Worm (Caenorhabditis elegans): ENCODE measurements around the gene ubq-1.

DNA sequence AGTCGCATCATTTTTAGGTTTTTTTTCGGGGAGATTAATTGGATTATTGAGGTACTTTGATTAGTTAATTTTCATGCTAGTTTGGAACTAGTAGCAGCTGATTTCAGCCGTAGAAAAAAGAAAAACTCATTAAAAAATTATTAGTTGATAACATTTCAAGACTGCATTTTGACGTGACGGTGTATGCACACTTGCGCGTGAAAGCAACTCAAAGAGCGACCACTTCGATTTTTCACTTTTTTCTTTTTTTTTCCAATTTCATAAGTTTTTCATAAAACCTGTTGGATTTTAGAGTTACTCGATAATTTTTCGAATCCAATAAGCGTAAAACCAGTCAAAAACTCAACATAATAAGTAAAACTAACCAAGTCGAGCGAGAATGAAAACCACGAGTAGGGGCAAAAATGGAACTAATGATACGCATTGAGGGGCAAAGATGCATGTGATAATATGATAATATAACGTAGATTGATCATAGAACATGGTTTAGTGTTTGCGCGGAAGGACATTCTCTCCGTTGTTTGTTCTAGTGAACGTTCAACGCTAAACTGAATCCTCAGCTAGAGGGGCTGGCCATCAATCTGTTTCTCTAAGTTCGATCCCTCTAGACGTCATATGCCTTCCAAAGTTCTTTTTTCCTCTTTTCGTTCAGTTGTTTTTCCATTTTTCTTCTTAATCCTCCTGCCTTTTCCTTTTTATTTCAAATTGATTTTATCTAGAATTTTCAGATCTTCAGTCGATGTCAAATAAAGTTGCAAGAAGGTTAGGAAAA lies 8.3 kb downstream of the ubq-1 start, which contains the start of the genes F25B5.6 and F25B5.3:
- TF ChIP-seq jun-1 (tag; optimal IDR thresholded peaks at IDR 0.05), result no peak
- TF ChIP-seq ztf-11 (tag; optimal IDR thresholded peaks at IDR 0.05), result no peak
- peak in 1 of 2 experiments; percentile 68 for TF ChIP-seq unc-62 (GFP tag; optimal IDR thresholded peaks at IDR 0.05 in 1 of 2)
- TF ChIP-seq unc-62 (tag; optimal IDR thresholded peaks at IDR 0.05), result no peak
- no peak for TF ChIP-seq skn-1 (tag; optimal IDR thresholded peaks at IDR 0.05)
- peak in 1 of 2 experiments; percentile 69 for TF ChIP-seq mdl-1 (tag; optimal IDR thresholded peaks at IDR 0.05)
- no peak for TF ChIP-seq nhr-76 (tag; optimal IDR thresholded peaks at IDR 0.05)
- no peak for TF ChIP-seq ces-1 (GFP tag; optimal IDR thresholded peaks at IDR 0.05)
- no peak for TF ChIP-seq daf-19 (GFP tag; conservative IDR thresholded peaks at IDR 0.05)
- TF ChIP-seq madf-5 (GFP tag; IDR thresholded peaks at IDR 0.05), result no peak
- TF ChIP-seq F26F4.8 (GFP tag; conservative IDR thresholded peaks at IDR 0.05), result no peak
- TF ChIP-seq dpl-1 (GFP tag; optimal IDR thresholded peaks at IDR 0.05), result no peak
- peak in 1 of 2 experiments; percentile 21 for TF ChIP-seq lsy-2 (tag; optimal IDR thresholded peaks at IDR 0.05)
